Fruit fly (Drosophila melanogaster): ENCODE results near the gene tow.
A peak's percentile ranks its signal among the peaks of the same experiment; 100 is the strongest.

The tow gene

DNA sequence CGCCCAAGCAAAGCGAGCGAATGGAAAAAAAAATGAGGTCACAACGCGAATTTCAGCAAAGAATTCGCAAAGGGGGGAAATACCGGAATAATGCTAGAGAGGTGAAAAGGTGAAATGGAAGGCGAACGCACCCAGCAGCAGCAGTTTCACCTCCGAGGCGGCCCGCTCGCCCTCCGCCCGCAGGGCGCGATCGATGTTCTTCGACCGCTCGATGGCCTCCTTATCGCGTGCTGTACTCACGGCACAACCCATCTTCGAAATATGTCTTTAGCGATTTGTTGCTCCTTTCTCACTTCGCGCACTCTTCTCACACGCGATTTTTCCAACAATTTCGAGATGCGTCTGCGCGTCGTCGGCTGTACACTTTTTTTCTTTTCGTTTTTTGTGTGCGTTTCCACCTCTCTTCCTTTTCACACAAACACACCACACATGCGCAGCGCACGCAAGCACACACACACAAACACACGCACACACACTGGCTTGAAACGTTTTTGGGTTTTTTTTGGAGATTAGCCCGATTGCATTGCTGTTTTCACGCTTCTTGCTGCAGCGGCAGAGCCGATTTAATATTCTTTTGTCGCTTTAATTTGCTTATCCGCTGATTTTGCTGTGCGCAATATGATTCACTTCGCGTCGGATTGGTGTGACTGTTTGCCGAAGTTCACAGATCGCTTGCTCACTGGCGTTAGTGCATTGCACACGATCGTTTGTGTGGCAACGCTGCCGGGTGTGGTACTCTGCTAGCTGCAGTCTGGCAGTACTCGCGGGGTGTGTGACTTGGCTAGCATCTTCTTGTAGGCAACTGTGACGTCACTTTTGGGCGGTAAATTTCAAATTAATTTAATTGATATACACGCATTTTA lies 37.0 kb downstream of the tow start, which contains the start of gene Galphai (continued):
- TF ChIP-seq Sin3A (optimal IDR thresholded peaks at IDR 0.05) (peak; percentile 88), dysf (GFP tag; IDR thresholded peaks at IDR 0.05) (peak; percentile 6; the same call in 1 of the 3 replicates), Hmr (GFP tag; optimal IDR thresholded peaks at IDR 0.05) (peak; percentile 95), CG17186 (GFP tag; optimal IDR thresholded peaks at IDR 0.05) (peak; percentile 94), CG10979 (tag; optimal IDR thresholded peaks at IDR 0.05) (peak; percentile 1), ken (GFP tag; IDR thresholded peaks at IDR 0.05) (peak; percentile 59; the same call in 1 of the 3 replicates), Dbx (GFP tag; IDR thresholded peaks at IDR 0.05) (peak; percentile 57; the same call in 1 of the 3 replicates), p53 (GFP tag; optimal IDR thresholded peaks at IDR 0.05) (peak; percentile 74), CG13775 (GFP tag; optimal IDR thresholded peaks at IDR 0.05) (no peak), NK7.1 (GFP tag; optimal IDR thresholded peaks at IDR 0.05) (peak; percentile 14), CG1603 (tag; optimal IDR thresholded peaks at IDR 0.05) (peak; percentile 96), luna (GFP tag; optimal IDR thresholded peaks at IDR 0.05) (peak; percentile 44), CG8765 (GFP tag; IDR thresholded peaks at IDR 0.05) (0 out of 2 replicates have a peak, but pooled peaks have one; percentile 38), CG12391 (tag; optimal IDR thresholded peaks at IDR 0.05) (peak; percentile 35), Myb (GFP tag; optimal IDR thresholded peaks at IDR 0.05) (peak; percentile 80), Bgb (GFP tag; IDR thresholded peaks at IDR 0.05; ENCODE audit: partially characterized antibody) (peak; percentile 64; the same call in 1 of the 2 replicates), NC2β (GFP tag; optimal IDR thresholded peaks at IDR 0.05) (peak; percentile 16)

dm6 chr3L:6980553-6980952 lies 37.9 kb downstream of the tow start:
- TF ChIP-seq Sox100B (GFP tag; optimal IDR thresholded peaks at IDR 0.05), result peak; percentile 9
- no peak for TF ChIP-seq CG9609 (GFP tag; optimal IDR thresholded peaks at IDR 0.05)
- no peak for TF ChIP-seq fd3F (GFP tag; optimal IDR thresholded peaks at IDR 0.05)
- no peak for TF ChIP-seq pros (GFP tag; optimal IDR thresholded peaks at IDR 0.05)
- TF ChIP-seq Atf-2 (GFP tag; optimal IDR thresholded peaks at IDR 0.05), result no peak
- no peak for TF ChIP-seq trem (tag; optimal IDR thresholded peaks at IDR 0.05)
- no peak for TF ChIP-seq dati (GFP tag; IDR thresholded peaks at IDR 0.05)
- TF ChIP-seq Doc3 (GFP tag; IDR thresholded peaks at IDR 0.05; ENCODE audit: partially characterized antibody), result no peak
- TF ChIP-seq en (GFP tag; optimal IDR thresholded peaks at IDR 0.05), result no peak
- TF ChIP-seq sima (GFP tag; optimal IDR thresholded peaks at IDR 0.05), result no peak
- no peak for TF ChIP-seq H15 (GFP tag; IDR thresholded peaks at IDR 0.05)
- TF ChIP-seq CG2199 (GFP tag; IDR thresholded peaks at IDR 0.05), result no peak
- TF ChIP-seq BEAF-32 (GFP tag; optimal IDR thresholded peaks at IDR 0.05), result no peak
- TF ChIP-seq CG32772 (GFP tag; IDR thresholded peaks at IDR 0.05), result no peak
- TF ChIP-seq NfI (GFP tag; optimal IDR thresholded peaks at IDR 0.05), result no peak
- TF ChIP-seq Hr3 (GFP tag; optimal IDR thresholded peaks at IDR 0.05), result no peak
- no peak for TF ChIP-seq pfk (GFP tag; optimal IDR thresholded peaks at IDR 0.05)
- no peak for TF ChIP-seq ro (GFP tag; IDR thresholded peaks at IDR 0.05)
- no peak for TF ChIP-seq aop (GFP tag; IDR thresholded peaks at IDR 0.05)
- TF ChIP-seq CG34224 (GFP tag; IDR thresholded peaks at IDR 0.05; ENCODE audit: partially characterized antibody), result no peak
- TF ChIP-seq CG30403 (GFP tag; optimal IDR thresholded peaks at IDR 0.05), result no peak
- TF ChIP-seq ATbp (GFP tag; optimal IDR thresholded peaks at IDR 0.05), result no peak
- TF ChIP-seq Mes4 (GFP tag; optimal IDR thresholded peaks at IDR 0.05), result no peak
- TF ChIP-seq Asciz (GFP tag; optimal IDR thresholded peaks at IDR 0.05), result no peak
- no peak for TF ChIP-seq ind (GFP tag; optimal IDR thresholded peaks at IDR 0.05)
- no peak for TF ChIP-seq CG18619 (GFP tag; optimal IDR thresholded peaks at IDR 0.05)
- TF ChIP-seq Oaz (GFP tag; IDR thresholded peaks at IDR 0.05), result no peak
- no peak for TF ChIP-seq cato (GFP tag; optimal IDR thresholded peaks at IDR 0.05; ENCODE audit: borderline replicate concordance)
- no peak for TF ChIP-seq tll (GFP tag; optimal IDR thresholded peaks at IDR 0.05)
- no peak for TF ChIP-seq eyg (GFP tag; optimal IDR thresholded peaks at IDR 0.05)
- no peak for TF ChIP-seq sens-2 (GFP tag; IDR thresholded peaks at IDR 0.05)
- no peak for TF ChIP-seq pan (optimal IDR thresholded peaks at IDR 0.05)
- no peak for TF ChIP-seq pan (GFP tag; optimal IDR thresholded peaks at IDR 0.05 in 1 of 2, IDR thresholded peaks at IDR 0.05 in 1 of 2)
